Fruit fly (Drosophila melanogaster) Kc167 (cell line): ENCODE results near the gene Snx1.

ENCODE experiments used
- insv ChIP-seq: fragments of >200 bp; optimal IDR thresholded peaks from 3 replicates; lab custom pipeline; 2018; ENCODE audit warnings: missing external identifiers
- psq ChIP-seq: fragments of >200 bp; optimal IDR thresholded peaks from 2 replicates; lab custom pipeline; 2017; ENCODE audit warnings: missing external identifiers
- ttk ChIP-seq: sonication (Bioruptor generic); optimal IDR thresholded peaks from 2 replicates; lab custom pipeline; 2017; ENCODE audit warnings: missing external identifiers

- TF ChIP-seq insv (no peak), ttk (lab: Kevin White, UChicago) (no peak), psq (lab: Kevin White, UChicago) (no peak)
These were observed 13.1 kb upstream of the Snx1 start for dm6 chr2L:3436347-3436746.
